Worm (Caenorhabditis elegans) whole organism, L1 larva: ENCODE results near the gene srj-33.

Source experiments
- elt-2 ChIP-seq: sonication (generic microtip); optimal IDR thresholded peaks from 2 replicates; lab custom pipeline; 2016; ENCODE audit warnings: missing genetic modification characterization, mild to moderate bottlenecking, inconsistent platforms, missing compliant biosample characterization, missing genetic modification reagents
- fos-1 ChIP-seq: fragments of 150-350 bp; optimal IDR thresholded peaks from 2 replicates; lab custom pipeline; 2014; ENCODE audit warnings: missing biosample characterization, missing genetic modification characterization
- lin-13 ChIP-seq: fragments of 150-350 bp; optimal IDR thresholded peaks from 2 replicates; lab custom pipeline; 2014; ENCODE audit warnings: missing biosample characterization, missing genetic modification reagents, missing genetic modification characterization
- nhr-76 ChIP-seq: sonication (generic microtip); optimal IDR thresholded peaks from 2 replicates; lab custom pipeline; 2017; ENCODE audit warnings: missing biosample characterization, missing genetic modification characterization
- skn-1 ChIP-seq: fragments of 150-350 bp; optimal IDR thresholded peaks from 2 replicates; lab custom pipeline; 2014; ENCODE audit warnings: missing biosample characterization, missing genetic modification characterization
- sup-37 ChIP-seq: fragments of 200-800 bp; sonication (Bioruptor generic); optimal IDR thresholded peaks from 2 replicates; lab custom pipeline; 2018; ENCODE audit warnings: mild to moderate bottlenecking, missing genetic modification characterization, missing compliant biosample characterization
- unc-130 ChIP-seq: fragments of 150-350 bp; optimal IDR thresholded peaks from 2 replicates; lab custom pipeline; 2017; ENCODE audit warnings: missing biosample characterization, missing genetic modification characterization, inconsistent platforms
- xbp-1 ChIP-seq: sonication (generic microtip); optimal IDR thresholded peaks from 2 replicates; lab custom pipeline; 2016; ENCODE audit warnings: missing genetic modification characterization, missing compliant biosample characterization

ce11 chrV:9909624-9910023 is 27.7 kb downstream of the srj-33 start:
- TF ChIP-seq elt-2 (tag; lab: Kevin White, UChicago) = no peak
- TF ChIP-seq unc-130 (tag; lab: Kevin White, UChicago) = no peak
- no peak for TF ChIP-seq nhr-76
- no peak for TF ChIP-seq skn-1 (tag; lab: Kevin White, UChicago)
- TF ChIP-seq sup-37 (GFP tag; lab: Kevin White, UChicago) = no peak
- no peak for TF ChIP-seq fos-1 (tag; lab: Kevin White, UChicago)
- TF ChIP-seq xbp-1 (tag; lab: Kevin White, UChicago) = no peak
- TF ChIP-seq lin-13 (GFP tag; lab: Kevin White, UChicago) = no peak
